Fruit fly (Drosophila melanogaster): ENCODE results near the gene CG5078.

dm6 chr3L:20551862-20552261 lies 46.0 kb downstream of the CG5078 start:
- TF ChIP-seq pan (optimal IDR thresholded peaks at IDR 0.05) (no peak), pan (GFP tag; optimal IDR thresholded peaks at IDR 0.05 in 1 of 2, IDR thresholded peaks at IDR 0.05 in 1 of 2) (no peak), CG10366 (GFP tag; IDR thresholded peaks at IDR 0.05) (no peak), CG6765 (GFP tag; optimal IDR thresholded peaks at IDR 0.05) (no peak), CG6254 (GFP tag; optimal IDR thresholded peaks at IDR 0.05) (peak; percentile 18), Hr78 (GFP tag; optimal IDR thresholded peaks at IDR 0.05) (no peak), Gug (GFP tag; IDR thresholded peaks at IDR 0.05) (no peak), CG13894 (tag; optimal IDR thresholded peaks at IDR 0.05) (no peak)
